Worm (Caenorhabditis elegans) whole organism, midembryonic: Measurements from ENCODE around the gene act-1.
"Not testable (repeated sequence)": the region's sequence is repeated elsewhere in the genome, so short reads cannot be mapped to it uniquely, and the experiment has no call there.

ENCODE experiments used
- T22C8.4 ChIP-seq: fragments of 200-800 bp; sonication (Bioruptor generic); IDR thresholded peaks from 2 replicates; pipeline ENCODE4 v1.3.6; 2022; ENCODE audit warnings: missing genetic modification characterization, missing compliant biosample characterization
- cog-1 ChIP-seq: sonication (generic microtip); optimal IDR thresholded peaks from 2 replicates; lab custom pipeline; 2016; ENCODE audit warnings: missing genetic modification characterization, missing compliant biosample characterization
- flt-1 ChIP-seq: fragments of 200-800 bp; sonication (Bioruptor generic); IDR thresholded peaks from 2 replicates; pipeline ENCODE4 v1.3.6; 2022; ENCODE audit warnings: missing genetic modification characterization, missing compliant biosample characterization
- klf-2 ChIP-seq: fragments of 200-800 bp; sonication (Bioruptor generic); conservative IDR thresholded peaks from 2 replicates; pipeline ENCODE4 v1.3.6; 2022; ENCODE audit warnings: missing genetic modification reagents, missing genetic modification characterization, missing compliant biosample characterization
- med-1 ChIP-seq: sonication (generic microtip); optimal IDR thresholded peaks from 2 replicates; lab custom pipeline; 2017; ENCODE audit warnings: missing genetic modification characterization, mild to moderate bottlenecking, missing compliant biosample characterization, antibody characterized with exemption, missing genetic modification reagents; ENCODE audit not compliant: insufficient read depth
- ref-1 ChIP-seq: fragments of 200-800 bp; sonication (Bioruptor generic); conservative IDR thresholded peaks from 2 replicates; pipeline ENCODE4 v1.3.6; 2022; ENCODE audit warnings: missing genetic modification reagents, missing genetic modification characterization, missing compliant biosample characterization
- tab-1 ChIP-seq: fragments of 200-800 bp; sonication (Bioruptor generic); IDR thresholded peaks from 2 replicates; pipeline ENCODE4 v1.3.6; 2022; ENCODE audit warnings: missing genetic modification characterization, missing compliant biosample characterization
- ztf-23 ChIP-seq: fragments of 200-800 bp; sonication (Bioruptor generic); IDR thresholded peaks from 2 replicates; pipeline ENCODE4 v1.3.6; 2022; ENCODE audit warnings: missing genetic modification reagents, missing genetic modification characterization, missing compliant biosample characterization
- ztf-29 ChIP-seq: fragments of 200-800 bp; sonication (Bioruptor generic); IDR thresholded peaks from 2 replicates; pipeline ENCODE4 v1.3.6; 2022; ENCODE audit warnings: missing genetic modification reagents, missing genetic modification characterization, missing compliant biosample characterization

The act-1 gene

ce11 chrV:11095873-11096272 lies 15.0 kb downstream of the act-1 start, which contains the start of gene Y42A5A.3:
TSS of gene Y42A5A.3 (minus strand) at chrV:11095973.
- TF ChIP-seq med-1 (GFP tag; lab: Kevin White, UChicago) (no peak), ref-1 (no peak), tab-1 (GFP tag; lab: Robert Waterston, UW) (no peak), T22C8.4 (GFP tag; lab: Robert Waterston, UW) (no peak), cog-1 (no peak), flt-1 (GFP tag; lab: Robert Waterston, UW) (no peak), ztf-29 (GFP tag; lab: Robert Waterston, UW) (no peak), ztf-23 (GFP tag; lab: Robert Waterston, UW) (no peak)

- TF ChIP-seq ztf-29 (GFP tag; lab: Robert Waterston, UW) (no peak), T22C8.4 (GFP tag; lab: Robert Waterston, UW) (no peak), flt-1 (GFP tag; lab: Robert Waterston, UW) (no peak), cog-1 (no peak), klf-2 (GFP tag; lab: Robert Waterston, UW) (no peak), ref-1 (no peak), ztf-23 (GFP tag; lab: Robert Waterston, UW) (no peak), tab-1 (GFP tag; lab: Robert Waterston, UW) (no peak), med-1 (GFP tag; lab: Kevin White, UChicago) (no peak)
These were observed 17.7 kb downstream of the act-1 start, which contains the start of gene cdkl-1 for ce11 chrV:11098599-11098998. TSS of gene cdkl-1 (plus strand) at chrV:11098899.

ce11 chrV:11104408-11104807 lies 23.6 kb downstream of the act-1 start:
- no peak for TF ChIP-seq tab-1 (GFP tag; lab: Robert Waterston, UW)
- no peak for TF ChIP-seq med-1 (GFP tag; lab: Kevin White, UChicago)
- no peak for TF ChIP-seq ztf-23 (GFP tag; lab: Robert Waterston, UW)
- TF ChIP-seq ref-1 = no peak
- TF ChIP-seq cog-1 = no peak

ce11 chrV:11109647-11110046 lies 28.8 kb downstream of the act-1 start, which contains the start of gene Y42A5A.5:
TSS of gene Y42A5A.5 (minus strand) at chrV:11109747.
- TF ChIP-seq ztf-29 (GFP tag; lab: Robert Waterston, UW); cog-1; ztf-23 (GFP tag; lab: Robert Waterston, UW): not testable (repeated sequence)

ce11 chrV:11113041-11113574 lies 32.3 kb downstream of the act-1 start, which contains the start of gene erfa-3:
TSS of gene erfa-3 (minus strand) at chrV:11113091.
- TF ChIP-seq T22C8.4 (GFP tag; lab: Robert Waterston, UW) (peak; percentile 66), cog-1 (peak; percentile 58), ztf-23 (GFP tag; lab: Robert Waterston, UW) (peak; percentile 88), ztf-29 (GFP tag; lab: Robert Waterston, UW) (peak; percentile 72; the same call in 1 of the 2 replicates), klf-2 (GFP tag; lab: Robert Waterston, UW) (peak; percentile 40; the same call in 1 of the 2 replicates), flt-1 (GFP tag; lab: Robert Waterston, UW) (no peak; the same call in none of the 2 replicates), med-1 (GFP tag; lab: Kevin White, UChicago) (peak; percentile 91), tab-1 (GFP tag; lab: Robert Waterston, UW) (no peak; the same call in 1 of the 2 replicates), ref-1 (0 out of 2 replicates have a peak, but pooled peaks have one; percentile 14)

- TF ChIP-seq tab-1 (GFP tag; lab: Robert Waterston, UW) (no peak), flt-1 (GFP tag; lab: Robert Waterston, UW) (no peak), ref-1 (no peak), ztf-29 (GFP tag; lab: Robert Waterston, UW) (no peak), med-1 (GFP tag; lab: Kevin White, UChicago) (no peak), ztf-23 (GFP tag; lab: Robert Waterston, UW) (no peak), klf-2 (GFP tag; lab: Robert Waterston, UW) (no peak), cog-1 (no peak), T22C8.4 (GFP tag; lab: Robert Waterston, UW) (no peak)
These were observed 32.8 kb downstream of the act-1 start, which contains the start of gene math-33 for ce11 chrV:11113607-11114006. TSS of gene math-33 (plus strand) at chrV:11113907.

ce11 chrV:11118179-11118725 lies 37.4 kb downstream of the act-1 start:
- TF ChIP-seq flt-1 (GFP tag; lab: Robert Waterston, UW) (no peak), klf-2 (GFP tag; lab: Robert Waterston, UW) (no peak), tab-1 (GFP tag; lab: Robert Waterston, UW) (no peak), cog-1 (no peak), med-1 (GFP tag; lab: Kevin White, UChicago) (no peak)

ce11 chrV:11119294-11119755 lies 38.5 kb downstream of the act-1 start, which contains the start of gene scb-1:
TSS of gene scb-1 (minus strand) at chrV:11119705.
- TF ChIP-seq ztf-29 (GFP tag; lab: Robert Waterston, UW) (no peak), cog-1 (no peak), ref-1 (no peak)

ce11 chrV:11121247-11121646 lies 40.4 kb downstream of the act-1 start:
- no peak for TF ChIP-seq cog-1
- TF ChIP-seq med-1 (GFP tag; lab: Kevin White, UChicago) = no peak
- no peak for TF ChIP-seq flt-1 (GFP tag; lab: Robert Waterston, UW)
- no peak for TF ChIP-seq T22C8.4 (GFP tag; lab: Robert Waterston, UW)
- no peak for TF ChIP-seq ztf-29 (GFP tag; lab: Robert Waterston, UW)
- no peak for TF ChIP-seq ztf-23 (GFP tag; lab: Robert Waterston, UW)
- TF ChIP-seq klf-2 (GFP tag; lab: Robert Waterston, UW) = no peak
- TF ChIP-seq tab-1 (GFP tag; lab: Robert Waterston, UW) = no peak
- TF ChIP-seq ref-1 = no peak
